Worm (Caenorhabditis elegans): ENCODE data around the gene clec-178.
A peak's percentile ranks its signal among the peaks of the same experiment; 100 is the strongest.

Gene clec-178

DNA sequence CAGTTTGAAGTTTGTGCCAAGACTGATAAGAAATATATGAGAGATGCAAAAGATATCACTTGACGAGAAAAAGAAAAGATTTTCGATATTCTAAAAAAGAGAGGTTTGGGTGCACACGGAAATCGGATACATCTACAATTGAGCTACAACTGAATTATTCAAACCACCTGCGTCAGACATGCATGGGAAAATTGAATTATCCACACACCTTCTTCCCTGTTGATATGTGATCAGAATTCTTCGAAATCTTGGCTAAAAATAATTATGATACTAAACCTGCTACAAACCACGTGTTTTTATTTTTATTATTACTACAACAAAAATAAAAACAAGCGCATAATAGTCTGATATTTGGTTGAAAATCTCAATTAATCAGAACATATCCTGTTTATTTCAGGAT lies 4.5 kb downstream of the clec-178 start:
- TF ChIP-seq sma-9 (GFP tag; optimal IDR thresholded peaks at IDR 0.05) (peak; percentile 44), sma-9 (tag; optimal IDR thresholded peaks at IDR 0.05) (no peak), nhr-23 (tag; optimal IDR thresholded peaks at IDR 0.05) (no peak), lin-13 (GFP tag; optimal IDR thresholded peaks at IDR 0.05) (no peak), lsy-2 (tag; optimal IDR thresholded peaks at IDR 0.05) (peak in 1 of 2 experiments; percentile 17), nhr-25 (tag; optimal IDR thresholded peaks at IDR 0.05) (no peak), fos-1 (tag; optimal IDR thresholded peaks at IDR 0.05) (peak; percentile 13), ztf-1 (GFP tag; conservative IDR thresholded peaks at IDR 0.05) (no peak), lin-39 (tag; optimal IDR thresholded peaks at IDR 0.05) (no peak)

DNA sequence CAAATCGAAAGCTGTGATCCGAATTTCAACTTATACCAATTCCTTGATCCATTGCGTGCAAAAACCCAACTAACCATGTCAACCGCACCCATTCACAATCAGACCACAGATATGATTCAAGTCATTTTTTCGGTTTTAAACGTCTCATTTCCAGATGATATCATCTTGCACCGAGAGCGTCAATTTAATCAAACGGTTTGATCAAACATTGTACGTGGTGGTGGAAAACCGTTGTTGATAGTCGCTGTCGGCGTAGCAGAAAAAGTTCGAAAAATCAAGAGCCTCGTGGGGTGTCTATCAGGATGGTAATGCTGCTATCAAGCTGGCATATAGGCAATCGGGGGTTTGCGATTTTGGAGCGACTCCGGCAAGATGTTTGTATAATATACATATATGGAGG lies 5.1 kb downstream of the clec-178 start:
- TF ChIP-seq sma-3 (GFP tag; optimal IDR thresholded peaks at IDR 0.05), result no peak
- no peak for TF ChIP-seq zag-1 (tag; optimal IDR thresholded peaks at IDR 0.05)
- peak; percentile 78 for TF ChIP-seq sma-9 (GFP tag; optimal IDR thresholded peaks at IDR 0.05)
- TF ChIP-seq sma-9 (tag; optimal IDR thresholded peaks at IDR 0.05), result no peak
- TF ChIP-seq dmd-4 (tag; optimal IDR thresholded peaks at IDR 0.05), result no peak
- TF ChIP-seq fos-1 (tag; optimal IDR thresholded peaks at IDR 0.05), result peak; percentile 28
- TF ChIP-seq nhr-237 (tag; optimal IDR thresholded peaks at IDR 0.05), result no peak
- no peak for TF ChIP-seq nhr-25 (tag; optimal IDR thresholded peaks at IDR 0.05)
- TF ChIP-seq mdl-1 (tag; optimal IDR thresholded peaks at IDR 0.05), result no peak
- no peak for TF ChIP-seq lin-39 (tag; optimal IDR thresholded peaks at IDR 0.05)
- no peak for TF ChIP-seq alr-1 (tag; optimal IDR thresholded peaks at IDR 0.05)
- TF ChIP-seq mbf-1 (tag; optimal IDR thresholded peaks at IDR 0.05), result no peak
- no peak for TF ChIP-seq gmeb-1 (tag; optimal IDR thresholded peaks at IDR 0.05)
- no peak for TF ChIP-seq ceh-16 (tag; optimal IDR thresholded peaks at IDR 0.05)
- no peak for TF ChIP-seq nhr-10 (tag; optimal IDR thresholded peaks at IDR 0.05)
- TF ChIP-seq ztf-11 (tag; optimal IDR thresholded peaks at IDR 0.05), result no peak

DNA sequence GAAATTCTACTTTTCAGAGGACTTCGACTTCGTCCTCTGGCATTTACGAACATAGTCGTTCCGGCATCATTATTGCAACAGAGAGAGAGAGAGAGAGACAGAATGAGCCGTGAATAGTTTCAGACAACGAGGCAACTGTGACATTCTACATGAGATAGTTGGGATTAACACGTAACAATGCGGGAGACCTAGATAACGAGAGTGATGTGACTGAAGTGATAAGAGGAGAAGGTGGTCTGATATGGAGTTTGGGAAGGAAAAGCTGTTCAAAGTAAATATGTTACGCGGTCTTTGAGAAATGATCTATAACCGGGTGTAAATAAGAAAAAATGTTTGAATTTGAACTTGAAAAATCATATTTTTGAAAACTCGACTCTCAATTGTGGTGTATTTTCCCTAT lies 5.7 kb downstream of the clec-178 start:
- TF ChIP-seq crh-2 (tag; optimal IDR thresholded peaks at IDR 0.05), result peak; percentile 64
- TF ChIP-seq skn-1 (tag; optimal IDR thresholded peaks at IDR 0.05), result peak; percentile 97
- peak; percentile 86 for TF ChIP-seq sma-9 (GFP tag; optimal IDR thresholded peaks at IDR 0.05)
- no peak for TF ChIP-seq sma-9 (tag; optimal IDR thresholded peaks at IDR 0.05)
- TF ChIP-seq mbf-1 (tag; optimal IDR thresholded peaks at IDR 0.05), result no peak
- no peak for TF ChIP-seq ztf-4 (tag; optimal IDR thresholded peaks at IDR 0.05)
- TF ChIP-seq nhr-129 (tag; optimal IDR thresholded peaks at IDR 0.05), result peak; percentile 22
- TF ChIP-seq elt-3 (tag; optimal IDR thresholded peaks at IDR 0.05), result no peak
- no peak for TF ChIP-seq nhr-12 (tag; optimal IDR thresholded peaks at IDR 0.05)
- TF ChIP-seq nhr-6 (tag; optimal IDR thresholded peaks at IDR 0.05), result no peak
- no peak for TF ChIP-seq lsy-2 (tag; optimal IDR thresholded peaks at IDR 0.05)
- TF ChIP-seq aly-2 (tag; optimal IDR thresholded peaks at IDR 0.05), result no peak
- peak; percentile 34 for TF ChIP-seq F13H6.1 (tag; optimal IDR thresholded peaks at IDR 0.05)
- TF ChIP-seq sma-3 (GFP tag; optimal IDR thresholded peaks at IDR 0.05), result peak; percentile 18
- peak; percentile 6 for TF ChIP-seq gmeb-1 (tag; optimal IDR thresholded peaks at IDR 0.05)
- TF ChIP-seq sem-4 (tag; optimal IDR thresholded peaks at IDR 0.05), result no peak
- TF ChIP-seq lin-13 (GFP tag; optimal IDR thresholded peaks at IDR 0.05), result no peak
- TF ChIP-seq ZK546.5 (tag; optimal IDR thresholded peaks at IDR 0.05), result no peak
- peak; percentile 81 for TF ChIP-seq fos-1 (tag; optimal IDR thresholded peaks at IDR 0.05)
- TF ChIP-seq nhr-21 (tag; optimal IDR thresholded peaks at IDR 0.05), result no peak

DNA sequence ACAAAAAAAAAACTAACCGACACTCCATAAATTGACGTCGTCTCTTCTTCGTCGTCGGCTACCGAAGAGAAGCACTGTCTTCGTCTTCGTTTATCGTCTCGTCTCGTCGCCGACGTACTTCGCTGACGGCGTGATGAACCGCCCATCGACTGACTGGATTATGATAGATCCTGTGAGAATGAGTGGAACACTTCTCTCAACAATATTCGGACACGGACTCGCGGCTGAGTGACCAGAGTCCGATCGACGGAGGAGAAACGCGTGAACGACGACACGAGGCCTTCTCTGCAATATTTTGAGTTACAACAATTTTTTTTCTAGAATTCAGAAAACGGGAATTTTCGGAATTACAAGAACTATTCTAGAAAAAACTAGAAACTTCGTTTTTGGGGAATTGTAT lies 6.5 kb downstream of the clec-178 start, which contains the start of gene skn-1:
Gene skn-1 (minus strand): TSS at position 146 of the 400 bp plus-strand sequence.
- TF ChIP-seq zag-1 (tag; optimal IDR thresholded peaks at IDR 0.05), result no peak
- no peak for TF ChIP-seq ztf-4 (tag; optimal IDR thresholded peaks at IDR 0.05)
- TF ChIP-seq ztf-11 (tag; optimal IDR thresholded peaks at IDR 0.05), result no peak
- TF ChIP-seq nhr-23 (tag; optimal IDR thresholded peaks at IDR 0.05), result no peak
- TF ChIP-seq dmd-4 (tag; optimal IDR thresholded peaks at IDR 0.05), result no peak
- no peak for TF ChIP-seq crh-2 (tag; optimal IDR thresholded peaks at IDR 0.05)
- TF ChIP-seq lin-39 (tag; optimal IDR thresholded peaks at IDR 0.05), result no peak
- TF ChIP-seq elt-1 (tag; optimal IDR thresholded peaks at IDR 0.05), result no peak
- TF ChIP-seq gmeb-1 (tag; optimal IDR thresholded peaks at IDR 0.05), result no peak
- TF ChIP-seq ztf-1 (GFP tag; conservative IDR thresholded peaks at IDR 0.05), result no peak
- TF ChIP-seq mab-5 (tag; optimal IDR thresholded peaks at IDR 0.05), result no peak
- TF ChIP-seq ceh-16 (tag; optimal IDR thresholded peaks at IDR 0.05), result no peak
- TF ChIP-seq R02D3.7 (tag; optimal IDR thresholded peaks at IDR 0.05), result no peak
- no peak for TF ChIP-seq unc-55 (GFP tag; optimal IDR thresholded peaks at IDR 0.05)
- no peak for TF ChIP-seq unc-62 (GFP tag; optimal IDR thresholded peaks at IDR 0.05)
- no peak for TF ChIP-seq alr-1 (tag; optimal IDR thresholded peaks at IDR 0.05)
- no peak for TF ChIP-seq Y55F3AM.14 (GFP tag; optimal IDR thresholded peaks at IDR 0.05)
- TF ChIP-seq mdl-1 (tag; optimal IDR thresholded peaks at IDR 0.05), result no peak
